Worm (Caenorhabditis elegans) whole organism, young adult: ENCODE results near the gene F36H12.9.

Experiments
- F10E7.11 ChIP-seq: sonication (generic microtip); optimal IDR thresholded peaks from 2 replicates; lab custom pipeline; 2017; ENCODE audit warnings: mild to moderate bottlenecking, missing genetic modification characterization, moderate library complexity, missing compliant biosample characterization
- Y95B8A.8 ChIP-seq: fragments of 200-800 bp; sonication (Bioruptor generic); IDR thresholded peaks from 2 replicates; pipeline ENCODE4 v1.3.6; 2022; ENCODE audit warnings: missing genetic modification reagents, missing genetic modification characterization, missing compliant biosample characterization
- ama-1 ChIP-seq, 3 experiments: fragments of 150-350 bp in 1 of 3; sonication (generic microtip) in 2 of 3; optimal IDR thresholded peaks; 2 replicates each; lab custom pipeline; 2014 to 2018; ENCODE audit warnings: missing biosample characterization in 2 of 3, missing genetic modification characterization in 2 of 3, missing genetic modification reagents in 2 of 3
- bed-1 ChIP-seq: fragments of 200-800 bp; sonication (Bioruptor generic); IDR thresholded peaks from 2 replicates; pipeline ENCODE4 v1.3.6; 2022; ENCODE audit warnings: missing genetic modification reagents, missing genetic modification characterization, missing compliant biosample characterization
- cebp-2 ChIP-seq: fragments of 200-800 bp; sonication (Bioruptor generic); IDR thresholded peaks from 2 replicates; pipeline ENCODE4 v1.3.6; 2022; ENCODE audit warnings: missing genetic modification characterization, missing compliant biosample characterization
- him-1 ChIP-seq: sonication (generic microtip); optimal IDR thresholded peaks from 2 replicates; lab custom pipeline; 2016; ENCODE audit warnings: missing genotype, missing genetic modification reagents, missing genetic modification characterization, missing compliant biosample characterization
- nhr-120 ChIP-seq: fragments of 200-800 bp; sonication (Bioruptor generic); IDR thresholded peaks from 2 replicates; pipeline ENCODE4 v1.3.6; 2022; ENCODE audit warnings: missing genetic modification characterization, missing compliant biosample characterization
- pha-4 ChIP-seq: fragments of 150-350 bp; sonication (generic microtip); optimal IDR thresholded peaks from 2 replicates; lab custom pipeline; 2014; ENCODE audit warnings: missing biosample characterization, missing genetic modification reagents, missing genetic modification characterization
- tbx-9 ChIP-seq: sonication (generic microtip); optimal IDR thresholded peaks from 2 replicates; lab custom pipeline; 2016; ENCODE audit warnings: borderline replicate concordance, missing genetic modification characterization, inconsistent platforms, missing compliant biosample characterization
- xnd-1 ChIP-seq: sonication (generic microtip); optimal IDR thresholded peaks from 2 replicates; lab custom pipeline; 2016; ENCODE audit warnings: missing genotype, missing genetic modification reagents, missing genetic modification characterization, missing compliant biosample characterization

ce11 chrIV:5266474-5266873 is 9.6 kb downstream of the F36H12.9 start, which contains the start of gene F36H12.5:
- TF ChIP-seq pha-4 (tag; lab: Kevin White, UChicago) (no peak), ama-1 (optimal IDR thresholded peaks at IDR 0.05; lab: Kevin White, UChicago) (no peak), ama-1 (GFP tag; optimal IDR thresholded peaks at IDR 0.05; lab: Kevin White, UChicago) (no peak), nhr-120 (GFP tag; lab: Robert Waterston, UW) (no peak), xnd-1 (no peak), cebp-2 (GFP tag; lab: Robert Waterston, UW) (no peak), Y95B8A.8 (no peak), him-1 (tag; lab: Kevin White, UChicago) (no peak), F10E7.11 (tag; lab: Kevin White, UChicago) (no peak), bed-1 (GFP tag; lab: Robert Waterston, UW) (no peak), tbx-9 (tag; lab: Kevin White, UChicago) (no peak)
